Worm (Caenorhabditis elegans) whole organism, L4/young adult: ENCODE data around the gene gei-13.
"Not testable (repeated sequence)": the region's sequence is repeated elsewhere in the genome, so short reads cannot be mapped to it uniquely, and the experiment has no call there.

Experiments used
- W03F9.2 ChIP-seq: fragments of 150-350 bp; optimal IDR thresholded peaks from 2 replicates; lab custom pipeline; 2014; ENCODE audit warnings: missing biosample characterization, missing genetic modification characterization
- dao-5 ChIP-seq: sonication (generic microtip); optimal IDR thresholded peaks from 2 replicates; lab custom pipeline; 2016; ENCODE audit warnings: missing genotype, missing genetic modification characterization, moderate library complexity, missing compliant biosample characterization

ce11 chrIII:9682729-9683128, 45.8 kb upstream of the gei-13 start, which contains the start of gene C07A9.5:
- TF ChIP-seq dao-5, W03F9.2 (tag; lab: Kevin White, UChicago): not testable (repeated sequence)
